Fruit fly (Drosophila melanogaster): ENCODE data around the gene Vsp37A.
A peak's percentile ranks its signal among the peaks of the same experiment; 100 is the strongest.

The Vsp37A gene

DNA sequence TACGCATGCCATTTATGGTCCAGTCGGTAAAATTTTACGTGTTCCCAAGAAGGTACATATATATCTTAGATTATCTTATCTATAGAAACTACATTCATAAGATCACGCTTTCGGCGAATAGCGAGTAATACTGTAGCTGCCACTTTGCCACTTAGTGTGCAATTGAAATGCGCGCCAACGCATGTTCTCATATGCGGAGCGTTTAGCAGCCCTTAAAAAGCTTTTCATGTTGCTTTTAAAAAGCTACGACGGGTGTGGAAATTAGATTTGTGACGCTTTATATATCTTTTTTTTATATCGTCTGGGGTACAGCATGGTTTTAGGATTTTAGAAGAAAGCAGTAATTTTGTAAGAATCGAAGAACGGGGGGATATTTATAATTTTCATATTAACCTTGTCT is 36.7 kb downstream of the Vsp37A start:
- peak; percentile 45 for TF ChIP-seq CG17801 (GFP tag; optimal IDR thresholded peaks at IDR 0.05; ENCODE audit: partially characterized antibody)

Measured in ovary, adult (tissue).